Worm (Caenorhabditis elegans) whole organism, L1 larva: Measurements from ENCODE around the gene prp-6.
"Not testable (repeated sequence)": the region's sequence is repeated elsewhere in the genome, so short reads cannot be mapped to it uniquely, and the experiment has no call there.

ENCODE experiments used
- F16B12.6 ChIP-seq: fragments of 150-350 bp; optimal IDR thresholded peaks from 2 replicates; lab custom pipeline; 2014; ENCODE audit warnings: missing biosample characterization, missing genetic modification characterization
- Y116A8C.19 ChIP-seq: sonication (generic microtip); optimal IDR thresholded peaks from 2 replicates; lab custom pipeline; 2016; ENCODE audit warnings: missing compliant biosample characterization, missing genetic modification characterization, borderline replicate concordance
- aha-1 ChIP-seq: fragments of 150-350 bp; optimal IDR thresholded peaks from 2 replicates; lab custom pipeline; 2014; ENCODE audit warnings: missing biosample characterization, missing genetic modification characterization
- aly-2 ChIP-seq: fragments of 150-350 bp; optimal IDR thresholded peaks from 2 replicates; lab custom pipeline; 2014; ENCODE audit warnings: missing biosample characterization, missing genetic modification characterization
- blmp-1 ChIP-seq: fragments of 150-350 bp; optimal IDR thresholded peaks from 2 replicates; lab custom pipeline; 2014; ENCODE audit warnings: missing biosample characterization, missing genetic modification characterization
- ceh-63 ChIP-seq: fragments of 200-800 bp; sonication (Bioruptor generic); optimal IDR thresholded peaks from 2 replicates; lab custom pipeline; 2018; ENCODE audit warnings: mild to moderate bottlenecking, missing genetic modification characterization, missing compliant biosample characterization
- ceh-8 ChIP-seq: fragments of 200-800 bp; sonication (Bioruptor generic); optimal IDR thresholded peaks from 2 replicates; lab custom pipeline; 2018; ENCODE audit warnings: mild to moderate bottlenecking, missing genetic modification characterization, moderate library complexity, missing compliant biosample characterization
- ceh-82 ChIP-seq, 3 experiments: fragments of 150-350 bp in 1 of 3; sonication (generic microtip) in 2 of 3; optimal IDR thresholded peaks; 2 replicates each; lab custom pipeline; 2014 to 2017; ENCODE audit warnings: missing biosample characterization in 3 of 3, missing genetic modification characterization in 3 of 3
- ceh-88 ChIP-seq: fragments of 200-800 bp; sonication (Bioruptor generic); IDR thresholded peaks from 2 replicates; pipeline ENCODE4 v1.3.6; 2022; ENCODE audit warnings: missing genetic modification characterization, missing compliant biosample characterization
- ces-1 ChIP-seq: fragments of 150-350 bp; optimal IDR thresholded peaks from 2 replicates; lab custom pipeline; 2014; ENCODE audit warnings: missing biosample characterization, missing genetic modification reagents, missing genetic modification characterization
- dpl-1 ChIP-seq, 3 experiments: fragments of 150-350 bp in 2 of 3; sonication (generic microtip) in 1 of 3; optimal IDR thresholded peaks; 2 replicates each; lab custom pipeline; 2014 to 2017; ENCODE audit warnings: missing biosample characterization in 3 of 3, missing genetic modification characterization in 3 of 3, missing genetic modification reagents in 3 of 3
- efl-1 ChIP-seq, 4 experiments: fragments of 150-350 bp; optimal IDR thresholded peaks in 3 of 4; peaks in 1 of 4; 1 replicate in 1 of 4; 2 replicates in 3 of 4; lab custom pipeline; 2014; ENCODE audit warnings: missing biosample characterization in 2 of 4, missing genetic modification characterization in 2 of 4, missing genetic modification reagents in 2 of 4
- egl-13 ChIP-seq: sonication (generic microtip); optimal IDR thresholded peaks from 2 replicates; lab custom pipeline; 2016; ENCODE audit warnings: missing genotype, missing genetic modification reagents, missing genetic modification characterization, missing compliant biosample characterization
- egl-27 ChIP-seq, 2 experiments: fragments of 150-350 bp in 1 of 2; sonication (generic microtip); optimal IDR thresholded peaks; 3 replicates each; lab custom pipeline; 2017 to 2018; ENCODE audit warnings: missing biosample characterization in 2 of 2, missing genetic modification characterization in 2 of 2, missing genetic modification reagents in 2 of 2
- fkh-10 ChIP-seq: sonication (generic microtip); optimal IDR thresholded peaks from 2 replicates; lab custom pipeline; 2017; ENCODE audit warnings: missing biosample characterization, missing genetic modification reagents, missing genetic modification characterization
- fkh-8 ChIP-seq: sonication (generic microtip); optimal IDR thresholded peaks from 2 replicates; lab custom pipeline; 2016; ENCODE audit warnings: mild to moderate bottlenecking, missing genetic modification characterization, missing compliant biosample characterization
- fos-1 ChIP-seq: fragments of 150-350 bp; optimal IDR thresholded peaks from 2 replicates; lab custom pipeline; 2014; ENCODE audit warnings: missing biosample characterization, missing genetic modification characterization
- grh-1 ChIP-seq: fragments of 200-800 bp; sonication (Bioruptor generic); IDR thresholded peaks from 2 replicates; pipeline ENCODE4 v1.3.6; 2022; ENCODE audit warnings: missing genetic modification reagents, missing genetic modification characterization, missing compliant biosample characterization
- hlh-4 ChIP-seq: sonication (generic microtip); optimal IDR thresholded peaks from 2 replicates; lab custom pipeline; 2016; ENCODE audit warnings: mild to moderate bottlenecking, missing genetic modification characterization, missing compliant biosample characterization
- isw-1 ChIP-seq: fragments of 200-800 bp; sonication (Bioruptor generic); IDR thresholded peaks from 2 replicates; pipeline ENCODE4 v1.3.6; 2022; ENCODE audit warnings: missing genetic modification characterization, missing compliant biosample characterization
- jun-1 ChIP-seq: fragments of 150-350 bp; optimal IDR thresholded peaks from 2 replicates; lab custom pipeline; 2014; ENCODE audit warnings: missing biosample characterization, missing genetic modification reagents, missing genetic modification characterization
- lin-13 ChIP-seq: fragments of 150-350 bp; optimal IDR thresholded peaks from 2 replicates; lab custom pipeline; 2014; ENCODE audit warnings: missing biosample characterization, missing genetic modification reagents, missing genetic modification characterization
- lin-14 ChIP-seq: fragments of 200-800 bp; sonication (Bioruptor generic); optimal IDR thresholded peaks from 2 replicates; lab custom pipeline; 2018; ENCODE audit warnings: mild to moderate bottlenecking, missing genetic modification characterization, moderate library complexity, missing compliant biosample characterization
- lin-15B ChIP-seq: fragments of 150-350 bp; sonication (generic microtip); optimal IDR thresholded peaks from 3 replicates; lab custom pipeline; 2014; ENCODE audit warnings: missing biosample characterization, missing genetic modification characterization
- lin-39 ChIP-seq: fragments of 150-350 bp; optimal IDR thresholded peaks from 2 replicates; lab custom pipeline; 2014; ENCODE audit warnings: missing biosample characterization, missing genetic modification reagents, missing genetic modification characterization
- lir-3 ChIP-seq: sonication (generic microtip); optimal IDR thresholded peaks from 2 replicates; lab custom pipeline; 2016; ENCODE audit warnings: mild to moderate bottlenecking, missing genetic modification characterization, moderate library complexity, missing compliant biosample characterization; ENCODE audit not compliant: poor library complexity
- mep-1 ChIP-seq: fragments of 150-350 bp; optimal IDR thresholded peaks from 2 replicates; lab custom pipeline; 2014; ENCODE audit warnings: missing biosample characterization, missing genetic modification characterization
- nhr-11 ChIP-seq: fragments of 150-350 bp; optimal IDR thresholded peaks from 2 replicates; lab custom pipeline; 2014; ENCODE audit warnings: missing biosample characterization, missing genetic modification characterization
- nhr-19 ChIP-seq: fragments of 200-800 bp; sonication (Bioruptor generic); conservative IDR thresholded peaks from 2 replicates; pipeline ENCODE4 v1.3.6; 2022; ENCODE audit warnings: missing genetic modification characterization, missing compliant biosample characterization
- nhr-47 ChIP-seq: sonication (generic microtip); optimal IDR thresholded peaks from 2 replicates; lab custom pipeline; 2016; ENCODE audit warnings: mild to moderate bottlenecking, missing genetic modification characterization, moderate library complexity, missing compliant biosample characterization
- nhr-85 ChIP-seq: sonication (generic microtip); peaks from one replicate; lab custom pipeline; 2016; ENCODE audit warnings: missing genetic modification characterization, inconsistent platforms, missing compliant biosample characterization
- pax-3 ChIP-seq: fragments of 200-800 bp; sonication (Bioruptor generic); optimal IDR thresholded peaks from 2 replicates; lab custom pipeline; 2018; ENCODE audit warnings: mild to moderate bottlenecking, missing genetic modification characterization, moderate library complexity, missing compliant biosample characterization
- rnt-1 ChIP-seq: sonication (generic microtip); optimal IDR thresholded peaks from 2 replicates; lab custom pipeline; 2016; ENCODE audit warnings: mild to moderate bottlenecking, missing genetic modification characterization, moderate library complexity, missing compliant biosample characterization
- skn-1 ChIP-seq: fragments of 150-350 bp; optimal IDR thresholded peaks from 2 replicates; lab custom pipeline; 2014; ENCODE audit warnings: missing biosample characterization, missing genetic modification characterization
- snpc-4 ChIP-seq: fragments of 150-350 bp; optimal IDR thresholded peaks from 2 replicates; lab custom pipeline; 2014; ENCODE audit warnings: missing biosample characterization, missing genetic modification characterization
- snu-23 ChIP-seq: sonication (generic microtip); optimal IDR thresholded peaks from 2 replicates; lab custom pipeline; 2016; ENCODE audit warnings: missing genetic modification characterization, missing compliant biosample characterization
- unc-30 ChIP-seq: sonication (generic microtip); optimal IDR thresholded peaks from 2 replicates; lab custom pipeline; 2017; ENCODE audit warnings: missing biosample characterization, missing genetic modification characterization
- unc-86 ChIP-seq: sonication (generic microtip); optimal IDR thresholded peaks from 2 replicates; lab custom pipeline; 2016; ENCODE audit warnings: missing genetic modification characterization, missing compliant biosample characterization
- zag-1 ChIP-seq: fragments of 150-350 bp; optimal IDR thresholded peaks from 2 replicates; lab custom pipeline; 2014; ENCODE audit warnings: missing biosample characterization, missing genetic modification characterization
- ztf-4 ChIP-seq: fragments of 150-350 bp; optimal IDR thresholded peaks from 2 replicates; lab custom pipeline; 2014; ENCODE audit warnings: missing biosample characterization, missing genetic modification characterization

The prp-6 gene

DNA sequence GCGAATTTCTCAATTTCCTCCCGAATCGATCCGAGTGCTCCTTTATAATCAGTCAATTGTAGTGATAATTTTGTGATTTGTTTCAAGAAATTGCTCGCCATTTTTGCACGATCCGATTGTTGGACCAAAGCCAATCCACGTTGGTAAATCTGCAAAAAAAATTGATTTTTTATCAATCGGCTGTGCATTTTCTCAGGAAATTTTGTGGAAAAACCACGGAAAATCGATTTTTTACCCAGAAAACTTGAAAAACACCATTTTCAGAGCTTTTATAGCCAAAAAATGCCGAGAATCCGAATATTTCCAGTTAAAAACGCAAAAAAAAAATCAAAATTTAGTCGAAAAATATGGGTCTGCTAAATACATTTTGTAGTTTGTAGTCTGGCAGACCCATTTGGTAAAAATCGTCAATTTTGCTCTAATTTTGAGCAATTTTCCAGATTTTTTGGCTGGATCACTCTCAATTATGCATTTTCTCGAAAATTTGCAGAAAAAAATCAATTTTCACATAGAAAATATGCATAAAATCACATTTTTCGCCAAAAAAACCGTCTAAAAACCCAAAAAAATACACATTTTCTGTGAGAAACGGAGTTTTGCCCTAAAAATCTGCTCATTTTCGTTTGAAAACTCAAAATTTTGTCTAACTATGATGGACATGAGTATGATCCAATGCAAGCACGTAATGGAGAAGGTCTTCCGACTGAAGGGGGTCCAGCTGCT, 33.2 kb downstream of the prp-6 start, which contains the start of the genes Y59A8B.25 and ebp-3:
TSS of gene Y59A8B.25 (minus strand) at position 101 of the 723 bp plus-strand sequence.
TSS of gene ebp-3 (plus strand) at position 673 of the 723 bp plus-strand sequence.
- TF ChIP-seq ceh-63 (GFP tag; lab: Kevin White, UChicago); lir-3 (tag; lab: Kevin White, UChicago); F16B12.6 (tag; lab: Kevin White, UChicago): not testable (repeated sequence)

DNA sequence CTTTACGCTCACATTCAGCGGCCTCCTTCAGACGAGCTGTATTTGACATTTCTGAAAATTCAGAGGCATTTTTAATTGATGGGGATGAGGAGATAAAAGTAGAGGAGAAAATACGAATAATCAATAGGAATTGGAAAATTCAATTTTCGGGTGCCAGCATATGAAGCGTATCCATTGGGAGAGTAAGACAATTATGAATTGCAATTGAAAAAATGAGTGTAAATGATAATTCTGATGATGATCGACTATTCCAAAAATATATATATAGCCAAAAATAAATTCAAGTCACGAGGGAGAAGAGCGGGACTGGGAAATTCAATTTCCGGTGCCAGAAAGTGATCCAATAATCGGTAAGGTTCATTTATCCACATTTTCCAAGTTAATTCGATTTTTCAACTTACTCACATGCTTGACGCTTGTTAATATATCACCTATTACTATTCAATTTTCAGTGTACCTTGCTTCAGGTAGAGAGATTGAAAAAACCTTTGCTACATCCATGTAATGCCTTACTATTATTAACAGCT, 44.0 kb downstream of the prp-6 start, which contains the start of gene Y59A8B.8:
TSS of gene Y59A8B.8 (minus strand) at position 51 of the 527 bp plus-strand sequence.
- TF ChIP-seq nhr-47 (tag; lab: Kevin White, UChicago) (peak; percentile 36), efl-1 (optimal IDR thresholded peaks at IDR 0.05; lab: Kevin White, UChicago) (no peak), efl-1 (GFP tag; optimal IDR thresholded peaks at IDR 0.05 in 1 of 2; lab: Kevin White, UChicago) (peak in 1 of 2 experiments; percentile 60), fkh-8 (tag; lab: Kevin White, UChicago) (peak; percentile 57), fos-1 (tag; lab: Kevin White, UChicago) (no peak)
- TF ChIP-seq, all 84 proteins: peak for 3

DNA sequence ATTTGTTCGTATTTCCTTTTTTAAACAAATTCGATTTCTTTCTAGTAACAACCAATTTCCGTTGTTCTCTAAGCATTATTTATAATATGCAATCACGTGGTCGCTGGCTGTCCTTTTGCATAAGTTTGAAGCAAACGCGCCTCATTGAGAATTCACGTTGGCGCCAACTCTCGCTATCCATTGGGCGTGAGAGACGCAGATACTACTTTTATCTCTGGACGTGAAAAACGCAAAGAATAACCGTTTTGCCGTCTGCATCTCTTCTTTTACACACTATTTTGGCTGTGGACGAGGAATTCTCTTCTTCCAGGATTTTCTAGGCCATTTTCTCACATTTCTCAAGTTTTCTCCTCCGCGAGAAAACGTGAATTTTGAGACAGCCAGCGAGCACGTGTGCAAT, 46.9 kb downstream of the prp-6 start:
- peak in 1 of 2 experiments; percentile 55 for TF ChIP-seq efl-1 (optimal IDR thresholded peaks at IDR 0.05; lab: Kevin White, UChicago)
- TF ChIP-seq efl-1 (GFP tag; optimal IDR thresholded peaks at IDR 0.05 in 1 of 2; lab: Kevin White, UChicago) = peak in 1 of 2 experiments; percentile 78
- TF ChIP-seq nhr-85 = peak; percentile 42
- TF ChIP-seq nhr-47 (tag; lab: Kevin White, UChicago) = peak; percentile 6
- TF ChIP-seq unc-86 (tag; lab: Kevin White, UChicago) = peak; percentile 42
- peak; percentile 19; the same call in 1 of the 2 replicates for TF ChIP-seq isw-1 (GFP tag; lab: Robert Waterston, UW)
- TF ChIP-seq fkh-8 (tag; lab: Kevin White, UChicago) = peak; percentile 2
- TF ChIP-seq dpl-1 (GFP tag; optimal IDR thresholded peaks at IDR 0.05; lab: Kevin White, UChicago) = peak in 1 of 3 experiments; percentile 21

DNA sequence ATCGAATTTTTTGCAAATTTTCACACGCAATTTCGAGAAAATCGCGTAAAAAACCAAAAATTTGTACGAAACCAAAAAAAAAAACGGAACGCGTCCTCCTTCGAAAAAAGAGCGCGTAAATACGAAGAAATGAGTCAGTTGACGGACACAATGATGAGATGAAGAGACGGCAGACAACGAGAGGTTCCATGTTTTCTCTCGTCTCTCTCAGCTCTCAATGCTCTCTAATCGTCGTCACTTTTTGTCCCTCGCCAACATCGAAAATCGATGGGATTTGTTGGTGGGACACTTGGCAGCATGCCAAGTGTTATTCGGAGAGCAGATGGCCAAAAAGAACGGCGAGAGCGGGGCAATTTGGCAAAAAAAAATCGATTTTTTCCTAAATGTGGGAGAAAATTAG, 56.9 kb downstream of the prp-6 start:
- TF ChIP-seq rnt-1 (tag; lab: Kevin White, UChicago) = peak; percentile 86
- TF ChIP-seq Y116A8C.19 (tag; lab: Kevin White, UChicago) = no peak
- TF ChIP-seq nhr-11 (tag; lab: Kevin White, UChicago) = peak; percentile 79
- TF ChIP-seq ceh-82 (tag; optimal IDR thresholded peaks at IDR 0.05; lab: Kevin White, UChicago) = peak; percentile 17 to 89 (median 79)
- peak; percentile 80 for TF ChIP-seq lin-39 (tag; lab: Kevin White, UChicago)
- TF ChIP-seq blmp-1 = no peak
- TF ChIP-seq nhr-85 = peak; percentile 83
- TF ChIP-seq fkh-8 (tag; lab: Kevin White, UChicago) = peak; percentile 81
- no peak for TF ChIP-seq ces-1
- peak; percentile 62 for TF ChIP-seq ztf-4 (tag; lab: Kevin White, UChicago)
- peak; percentile 88 for TF ChIP-seq nhr-19 (GFP tag; lab: Robert Waterston, UW)
- TF ChIP-seq dpl-1 (GFP tag; optimal IDR thresholded peaks at IDR 0.05; lab: Kevin White, UChicago) = peak; percentile 66 to 74 (median 73)
- peak in 1 of 2 experiments; percentile 1 for TF ChIP-seq egl-27 (tag; optimal IDR thresholded peaks at IDR 0.05; lab: Kevin White, UChicago)
- TF ChIP-seq fkh-10 = peak; percentile 29
- peak; percentile 82 for TF ChIP-seq aly-2
- TF ChIP-seq ceh-8 (GFP tag; lab: Kevin White, UChicago) = no peak
- peak; percentile 10; the same call in 1 of the 2 replicates for TF ChIP-seq grh-1
- TF ChIP-seq aha-1 (tag; lab: Kevin White, UChicago) = no peak
- TF ChIP-seq lin-14 = peak; percentile 99
- peak; percentile 85 for TF ChIP-seq mep-1 (tag; lab: Kevin White, UChicago)
- peak; percentile 54 for TF ChIP-seq egl-13
- peak; percentile 29 for TF ChIP-seq unc-30 (tag; lab: Kevin White, UChicago)
- TF ChIP-seq lin-15B = peak; percentile 17
- TF ChIP-seq pax-3 (tag; lab: Kevin White, UChicago) = peak; percentile 17
- TF ChIP-seq F16B12.6 (tag; lab: Kevin White, UChicago) = peak; percentile 8
- TF ChIP-seq ceh-88 (GFP tag; lab: Robert Waterston, UW) = no peak
- peak; percentile 45 for TF ChIP-seq lin-13 (GFP tag; lab: Kevin White, UChicago)
- peak; percentile 66 for TF ChIP-seq skn-1 (tag; lab: Kevin White, UChicago)
- TF ChIP-seq snpc-4 = peak; percentile 83
- peak; percentile 67 for TF ChIP-seq isw-1 (GFP tag; lab: Robert Waterston, UW)
- TF ChIP-seq snu-23 (GFP tag; lab: Kevin White, UChicago) = peak; percentile 86
- TF ChIP-seq jun-1 (tag; lab: Kevin White, UChicago) = peak; percentile 78
- TF ChIP-seq hlh-4 (tag; lab: Kevin White, UChicago) = no peak
- TF ChIP-seq zag-1 (tag; lab: Kevin White, UChicago) = no peak
- TF ChIP-seq unc-86 (tag; lab: Kevin White, UChicago) = peak; percentile 90
- TF ChIP-seq nhr-47 (tag; lab: Kevin White, UChicago) = peak; percentile 89
